Worm (Caenorhabditis elegans) whole organism, L4/young adult: ENCODE data around the gene F35H10.6.

Source experiments
- W03F9.2 ChIP-seq: fragments of 150-350 bp; optimal IDR thresholded peaks from 2 replicates; lab custom pipeline; 2014; ENCODE audit warnings: missing biosample characterization, missing genetic modification characterization
- dao-5 ChIP-seq: sonication (generic microtip); optimal IDR thresholded peaks from 2 replicates; lab custom pipeline; 2016; ENCODE audit warnings: missing genotype, missing genetic modification characterization, moderate library complexity, missing compliant biosample characterization
- him-1 ChIP-seq: sonication (generic microtip); optimal IDR thresholded peaks from 2 replicates; lab custom pipeline; 2016; ENCODE audit warnings: missing genotype, missing genetic modification reagents, missing genetic modification characterization, missing compliant biosample characterization

ce11 chrIV:8268024-8268423, 31.7 kb upstream of the F35H10.6 start, which contains the start of the genes K07H8.5 and K07H8.8:
- no peak for TF ChIP-seq him-1 (tag; lab: Kevin White, UChicago)
- TF ChIP-seq dao-5 (tag; lab: Kevin White, UChicago), result no peak
- TF ChIP-seq W03F9.2 (tag; lab: Kevin White, UChicago), result no peak
